Fruit fly (Drosophila melanogaster) Kc167 (cell line): ENCODE measurements around the gene alien.

Source experiments
- insv ChIP-seq: fragments of >200 bp; optimal IDR thresholded peaks from 3 replicates; lab custom pipeline; 2018; ENCODE audit warnings: missing external identifiers
- psq ChIP-seq: fragments of >200 bp; optimal IDR thresholded peaks from 2 replicates; lab custom pipeline; 2017; ENCODE audit warnings: missing external identifiers

DNA sequence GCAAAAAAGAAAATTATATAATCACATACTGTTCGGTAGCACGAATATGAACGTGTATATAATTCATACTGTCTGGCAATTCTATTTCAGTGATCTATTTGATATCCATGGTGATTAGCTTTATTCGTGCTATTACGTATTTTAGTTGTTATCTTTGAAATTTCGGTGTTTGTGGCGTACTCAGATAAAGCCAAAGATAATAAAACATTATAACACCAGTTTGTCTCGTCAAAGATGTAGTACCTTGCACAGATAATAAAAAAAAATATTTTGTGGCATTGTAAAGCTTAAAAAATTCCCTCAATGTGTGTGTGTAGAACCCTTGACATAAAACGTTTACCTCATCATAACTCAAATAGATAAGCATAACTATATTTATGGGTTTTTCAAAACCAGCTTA, 49.2 kb downstream of the alien start:
- TF ChIP-seq psq (lab: Kevin White, UChicago): no peak
- TF ChIP-seq insv (lab: Kevin White, UChicago): no peak
